Worm (Caenorhabditis elegans) whole organism, L4 larva: ENCODE data around the gene F22F4.4.

Experiments used
- F44E2.7 ChIP-seq: fragments of 200-800 bp; sonication (Bioruptor generic); IDR thresholded peaks from 2 replicates; pipeline ENCODE4 v2.1.2; 2022; ENCODE audit warnings: missing genetic modification characterization, missing compliant biosample characterization
- Y48G9A.11 ChIP-seq: fragments of 200-800 bp; sonication (Bioruptor generic); IDR thresholded peaks from 2 replicates; pipeline ENCODE4 v1.3.6; 2022; ENCODE audit warnings: missing genetic modification reagents, missing genetic modification characterization, missing compliant biosample characterization
- aha-1 ChIP-seq: fragments of 150-350 bp; peaks from one replicate; lab custom pipeline; 2014; ENCODE audit warnings: missing biosample characterization, missing genetic modification characterization
- aly-2 ChIP-seq: sonication (generic microtip); optimal IDR thresholded peaks from 2 replicates; lab custom pipeline; 2018; ENCODE audit warnings: missing biosample characterization, missing genetic modification characterization
- arid-1 ChIP-seq: fragments of 200-800 bp; sonication (Bioruptor generic); conservative IDR thresholded peaks from 2 replicates; pipeline ENCODE4 v1.3.6; 2022; ENCODE audit warnings: missing genetic modification reagents, missing genetic modification characterization, missing compliant biosample characterization
- attf-4 ChIP-seq: sonication (generic microtip); optimal IDR thresholded peaks from 3 replicates; lab custom pipeline; 2017; ENCODE audit warnings: missing biosample characterization, missing genetic modification characterization
- cey-2 ChIP-seq: sonication (generic microtip); optimal IDR thresholded peaks from 3 replicates; lab custom pipeline; 2017; ENCODE audit warnings: missing genetic modification characterization, mild to moderate bottlenecking, missing compliant biosample characterization, antibody characterized with exemption, borderline replicate concordance; ENCODE audit not compliant: insufficient read depth
- daf-16 ChIP-seq, 3 experiments: sonication (generic microtip); optimal IDR thresholded peaks; 2 replicates each; lab custom pipeline; 2016 to 2017; ENCODE audit warnings: missing genetic modification characterization in 3 of 3, missing genetic modification reagents in 3 of 3, mild to moderate bottlenecking in 2 of 3, missing compliant biosample characterization in 2 of 3, missing biosample characterization in 1 of 3, moderate library complexity in 1 of 3
- dmd-6 ChIP-seq: fragments of 200-800 bp; sonication (Bioruptor generic); IDR thresholded peaks from 2 replicates; pipeline ENCODE4 v1.3.6; 2022; ENCODE audit warnings: missing genetic modification reagents, missing genetic modification characterization, missing compliant biosample characterization
- dve-1 ChIP-seq: sonication (generic microtip); optimal IDR thresholded peaks from 2 replicates; lab custom pipeline; 2017; ENCODE audit warnings: antibody characterized with exemption, mild to moderate bottlenecking, missing genetic modification characterization, missing compliant biosample characterization; ENCODE audit not compliant: insufficient read depth
- gei-8 ChIP-seq: fragments of 200-800 bp; sonication (Bioruptor generic); optimal IDR thresholded peaks from 2 replicates; lab custom pipeline; 2018; ENCODE audit warnings: mild to moderate bottlenecking, missing genetic modification characterization, missing compliant biosample characterization
- hif-1 ChIP-seq, 2 experiments: sonication (generic microtip); optimal IDR thresholded peaks; 2 replicates each; lab custom pipeline; 2016 to 2017; ENCODE audit warnings: missing compliant biosample characterization in 2 of 2, missing genetic modification characterization in 2 of 2, missing genetic modification reagents in 2 of 2, missing genotype in 2 of 2, mild to moderate bottlenecking in 1 of 2
- hlh-11 ChIP-seq: fragments of 200-800 bp; sonication (Bioruptor generic); optimal IDR thresholded peaks from 2 replicates; lab custom pipeline; 2018; ENCODE audit warnings: mild to moderate bottlenecking, missing genetic modification characterization, missing compliant biosample characterization
- hlh-30 ChIP-seq: sonication (generic microtip); optimal IDR thresholded peaks from 2 replicates; lab custom pipeline; 2017; ENCODE audit warnings: antibody characterized with exemption, mild to moderate bottlenecking, missing genetic modification characterization, missing compliant biosample characterization; ENCODE audit not compliant: insufficient read depth
- lim-7 ChIP-seq: fragments of 200-800 bp; sonication (Bioruptor generic); IDR thresholded peaks from 2 replicates; pipeline ENCODE4 v1.3.6; 2022; ENCODE audit warnings: missing genetic modification characterization, missing compliant biosample characterization
- lin-13 ChIP-seq: fragments of 150-350 bp; optimal IDR thresholded peaks from 2 replicates; lab custom pipeline; 2014; ENCODE audit warnings: missing biosample characterization, missing genetic modification reagents, missing genetic modification characterization
- lin-15B ChIP-seq: fragments of 150-350 bp; sonication (generic microtip); optimal IDR thresholded peaks from 3 replicates; lab custom pipeline; 2014; ENCODE audit warnings: missing biosample characterization, missing genetic modification characterization
- lsy-2 ChIP-seq, 2 experiments: fragments of 150-350 bp in 1 of 2; sonication (generic microtip) in 1 of 2; optimal IDR thresholded peaks; 2 replicates each; lab custom pipeline; 2014 to 2017; ENCODE audit warnings: missing biosample characterization in 2 of 2, missing genetic modification characterization in 2 of 2
- mdl-1 ChIP-seq, 2 experiments: fragments of 150-350 bp in 1 of 2; sonication (generic microtip) in 1 of 2; optimal IDR thresholded peaks; 2 replicates each; lab custom pipeline; 2014 to 2017; ENCODE audit warnings: missing biosample characterization in 2 of 2, missing genetic modification characterization in 2 of 2
- mdt-29 ChIP-seq: fragments of 200-800 bp; sonication (Bioruptor generic); IDR thresholded peaks from 2 replicates; pipeline ENCODE4 v1.3.6; 2022; ENCODE audit warnings: missing genetic modification reagents, missing genetic modification characterization, missing compliant biosample characterization
- mxl-3 ChIP-seq: fragments of 200-800 bp; sonication (Bioruptor generic); optimal IDR thresholded peaks from 2 replicates; lab custom pipeline; 2018; ENCODE audit warnings: mild to moderate bottlenecking, missing genetic modification characterization, missing compliant biosample characterization
- nhr-102 ChIP-seq: sonication (generic microtip); optimal IDR thresholded peaks from 2 replicates; lab custom pipeline; 2016; ENCODE audit warnings: mild to moderate bottlenecking, missing genetic modification characterization, moderate library complexity, missing compliant biosample characterization
- nhr-11 ChIP-seq: fragments of 150-350 bp; optimal IDR thresholded peaks from 2 replicates; lab custom pipeline; 2014; ENCODE audit warnings: missing biosample characterization, missing genetic modification characterization
- nhr-237 ChIP-seq: sonication (generic microtip); optimal IDR thresholded peaks from 2 replicates; lab custom pipeline; 2017; ENCODE audit warnings: missing biosample characterization, missing genetic modification characterization
- nhr-25 ChIP-seq: sonication (generic microtip); optimal IDR thresholded peaks from 2 replicates; lab custom pipeline; 2017; ENCODE audit warnings: missing genetic modification characterization, mild to moderate bottlenecking, missing compliant biosample characterization, antibody characterized with exemption, moderate library complexity, borderline replicate concordance; ENCODE audit not compliant: insufficient read depth
- nhr-28 ChIP-seq: fragments of 150-350 bp; optimal IDR thresholded peaks from 2 replicates; lab custom pipeline; 2014; ENCODE audit warnings: missing biosample characterization, missing genetic modification characterization
- nhr-42 ChIP-seq: fragments of 200-800 bp; sonication (Bioruptor generic); IDR thresholded peaks from 2 replicates; pipeline ENCODE4 v1.3.6; 2022; ENCODE audit warnings: missing genetic modification characterization, missing compliant biosample characterization
- nhr-48 ChIP-seq: sonication (generic microtip); optimal IDR thresholded peaks from 2 replicates; lab custom pipeline; 2016; ENCODE audit warnings: mild to moderate bottlenecking, missing genetic modification characterization, missing compliant biosample characterization
- nhr-6 ChIP-seq: fragments of 150-350 bp; optimal IDR thresholded peaks from 2 replicates; lab custom pipeline; 2014; ENCODE audit warnings: missing biosample characterization, missing genetic modification characterization
- nhr-76 ChIP-seq: fragments of 150-350 bp; optimal IDR thresholded peaks from 2 replicates; lab custom pipeline; 2014; ENCODE audit warnings: missing biosample characterization, missing genetic modification characterization
- nhr-77 ChIP-seq: fragments of 150-350 bp; optimal IDR thresholded peaks from 2 replicates; lab custom pipeline; 2014; ENCODE audit warnings: missing biosample characterization, missing genetic modification characterization
- pha-4 ChIP-seq, 2 experiments: fragments of 150-350 bp in 1 of 2; fragments of 200-800 bp in 1 of 2; sonication (Bioruptor generic) in 1 of 2; IDR thresholded peaks in 1 of 2; optimal IDR thresholded peaks in 1 of 2; 2 replicates each; pipeline versions ENCODE4 v1.3.6 to Lab custom; 2014 to 2022; ENCODE audit warnings: missing genetic modification characterization in 2 of 2, missing genetic modification reagents in 2 of 2, missing biosample characterization in 1 of 2, missing compliant biosample characterization in 1 of 2
- pqm-1 ChIP-seq: sonication (generic microtip); optimal IDR thresholded peaks from 2 replicates; lab custom pipeline; 2017; ENCODE audit warnings: missing biosample characterization, missing genetic modification characterization
- rbr-2 ChIP-seq: sonication (generic microtip); optimal IDR thresholded peaks from 2 replicates; lab custom pipeline; 2016; ENCODE audit warnings: missing genotype, missing genetic modification characterization, missing compliant biosample characterization
- set-16 ChIP-seq: fragments of 200-800 bp; sonication (Bioruptor generic); IDR thresholded peaks from 2 replicates; pipeline ENCODE4 v1.3.6; 2022; ENCODE audit warnings: missing genetic modification reagents, missing genetic modification characterization, missing compliant biosample characterization
- skn-1 ChIP-seq: fragments of 150-350 bp; optimal IDR thresholded peaks from 2 replicates; lab custom pipeline; 2014; ENCODE audit warnings: missing biosample characterization, missing genetic modification characterization
- snpc-4 ChIP-seq: fragments of 150-350 bp; optimal IDR thresholded peaks from 2 replicates; lab custom pipeline; 2014; ENCODE audit warnings: missing biosample characterization, missing genetic modification characterization
- spr-1 ChIP-seq: sonication (generic microtip); optimal IDR thresholded peaks from 2 replicates; lab custom pipeline; 2016; ENCODE audit warnings: mild to moderate bottlenecking, missing genetic modification characterization, missing compliant biosample characterization
- spr-3 ChIP-seq: fragments of 200-800 bp; sonication (Bioruptor generic); optimal IDR thresholded peaks from 2 replicates; lab custom pipeline; 2018; ENCODE audit warnings: mild to moderate bottlenecking, missing genetic modification characterization, missing compliant biosample characterization
- tag-97 ChIP-seq: fragments of 200-800 bp; sonication (Bioruptor generic); IDR thresholded peaks from 2 replicates; pipeline ENCODE4 v1.3.6; 2022; ENCODE audit warnings: missing genetic modification characterization, missing compliant biosample characterization
- tra-1 ChIP-seq: fragments of 200-800 bp; sonication (Bioruptor generic); IDR thresholded peaks from 2 replicates; pipeline ENCODE4 v1.3.6; 2022; ENCODE audit warnings: missing genetic modification reagents, missing genetic modification characterization, missing compliant biosample characterization
- unc-130 ChIP-seq: sonication (generic microtip); optimal IDR thresholded peaks from 2 replicates; lab custom pipeline; 2016; ENCODE audit warnings: missing genetic modification reagents, missing genetic modification characterization, missing compliant biosample characterization
- unc-62 ChIP-seq, 3 experiments: fragments of 150-350 bp in 1 of 3; sonication (generic microtip); optimal IDR thresholded peaks in 2 of 3; peaks in 1 of 3; 1 replicate in 1 of 3; 2 replicates in 2 of 3; lab custom pipeline; 2014 to 2017; ENCODE audit warnings: missing biosample characterization in 3 of 3, missing genetic modification characterization in 3 of 3, missing genetic modification reagents in 3 of 3, missing genotype in 1 of 3
- vab-7 ChIP-seq: fragments of 200-800 bp; sonication (Bioruptor generic); IDR thresholded peaks from 2 replicates; pipeline ENCODE4 v1.3.6; 2022; ENCODE audit warnings: missing genetic modification reagents, missing genetic modification characterization, missing compliant biosample characterization
- zip-11 ChIP-seq: fragments of 200-800 bp; sonication (Bioruptor generic); IDR thresholded peaks from 2 replicates; pipeline ENCODE4 v1.3.6; 2022; ENCODE audit warnings: missing genetic modification characterization, missing compliant biosample characterization

Gene F22F4.4

ce11 chrX:6043283-6043682 is 42.0 kb upstream of the F22F4.4 start:
- TF ChIP-seq lsy-2 (tag; optimal IDR thresholded peaks at IDR 0.05; lab: Kevin White, UChicago) (no peak), tag-97 (GFP tag; lab: Robert Waterston, UW) (no peak), daf-16 (GFP tag; optimal IDR thresholded peaks at IDR 0.05; lab: Kevin White, UChicago) (no peak), daf-16 (tag; optimal IDR thresholded peaks at IDR 0.05; lab: Kevin White, UChicago) (peak; percentile 74), unc-130 (GFP tag; lab: Kevin White, UChicago) (no peak), lim-7 (GFP tag; lab: Robert Waterston, UW) (no peak), aha-1 (peak; percentile 86), cey-2 (tag; lab: Kevin White, UChicago) (no peak), unc-62 (GFP tag; optimal IDR thresholded peaks at IDR 0.05 in 1 of 2; lab: Kevin White, UChicago) (peak in 1 of 2 experiments; percentile 57), unc-62 (tag; optimal IDR thresholded peaks at IDR 0.05; lab: Kevin White, UChicago) (no peak), F44E2.7 (no peak), spr-1 (no peak), skn-1 (no peak), nhr-28 (tag; lab: Kevin White, UChicago) (peak; percentile 58), nhr-6 (tag; lab: Kevin White, UChicago) (peak; percentile 45), spr-3 (GFP tag; lab: Kevin White, UChicago) (no peak), tra-1 (no peak), Y48G9A.11 (no peak), nhr-25 (tag; lab: Kevin White, UChicago) (no peak)
- TF ChIP-seq, all 104 proteins: peak for 5

DNA sequence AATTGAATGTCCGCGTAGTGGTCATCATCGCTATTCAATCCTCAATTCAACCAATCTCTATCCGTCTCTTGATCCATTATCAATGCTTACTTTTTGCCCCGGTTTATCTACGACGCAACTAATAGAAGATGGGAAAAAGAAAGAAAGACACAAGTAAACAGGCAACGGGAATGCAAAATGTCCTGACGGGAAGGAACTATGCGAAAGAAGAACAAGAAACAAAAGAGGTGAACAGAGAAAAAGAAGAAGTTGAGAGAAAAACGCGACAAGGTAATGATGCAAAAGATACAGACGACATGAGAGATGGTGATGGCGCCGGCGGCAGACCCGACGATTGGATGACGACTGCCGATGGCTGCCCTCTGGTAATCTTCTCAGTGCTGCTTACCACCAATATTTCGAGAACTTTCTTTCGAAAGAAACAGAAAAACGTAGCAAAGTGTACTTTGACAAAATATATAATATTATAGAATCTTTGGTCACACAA is 40.7 kb upstream of the F22F4.4 start:
- TF ChIP-seq unc-62 (GFP tag; optimal IDR thresholded peaks at IDR 0.05 in 1 of 2; lab: Kevin White, UChicago) (peak in 1 of 2 experiments; percentile 10), unc-62 (tag; optimal IDR thresholded peaks at IDR 0.05; lab: Kevin White, UChicago) (no peak), pha-4 (GFP tag; IDR thresholded peaks at IDR 0.05; lab: Robert Waterston, UW) (peak; percentile 28; the same call in 1 of the 2 replicates), pha-4 (tag; optimal IDR thresholded peaks at IDR 0.05; lab: Kevin White, UChicago) (peak; percentile 21), rbr-2 (peak; percentile 40), nhr-42 (GFP tag; lab: Robert Waterston, UW) (no peak), dve-1 (tag; lab: Kevin White, UChicago) (peak; percentile 85), nhr-6 (tag; lab: Kevin White, UChicago) (peak; percentile 62), arid-1 (GFP tag; lab: Robert Waterston, UW) (no peak), Y48G9A.11 (no peak), nhr-28 (tag; lab: Kevin White, UChicago) (peak; percentile 93), nhr-237 (no peak), lin-13 (GFP tag; lab: Kevin White, UChicago) (peak; percentile 39), daf-16 (GFP tag; optimal IDR thresholded peaks at IDR 0.05; lab: Kevin White, UChicago) (peak; percentile 23 to 82), daf-16 (tag; optimal IDR thresholded peaks at IDR 0.05; lab: Kevin White, UChicago) (peak; percentile 97), aly-2 (no peak), F44E2.7 (no peak), nhr-76 (no peak), hlh-11 (peak; percentile 94), nhr-48 (tag; lab: Kevin White, UChicago) (peak; percentile 74), pqm-1 (tag; lab: Kevin White, UChicago) (peak; percentile 89), dmd-6 (GFP tag; lab: Robert Waterston, UW) (peak; percentile 77; the same call in 1 of the 2 replicates), hlh-30 (peak; percentile 66), nhr-11 (tag; lab: Kevin White, UChicago) (peak; percentile 72), mdt-29 (peak; percentile 52; the same call in 1 of the 2 replicates), mxl-3 (GFP tag; lab: Kevin White, UChicago) (no peak), attf-4 (tag; lab: Kevin White, UChicago) (no peak), tra-1 (0 out of 2 replicates have a peak, but pooled peaks have one; percentile 47), set-16 (GFP tag; lab: Robert Waterston, UW) (0 out of 2 replicates have a peak, but pooled peaks have one; percentile 31), gei-8 (GFP tag; lab: Kevin White, UChicago) (peak; percentile 39), vab-7 (no peak), mdl-1 (tag; optimal IDR thresholded peaks at IDR 0.05; lab: Kevin White, UChicago) (peak in 1 of 2 experiments; percentile 84), hif-1 (tag; optimal IDR thresholded peaks at IDR 0.05; lab: Kevin White, UChicago) (peak in 1 of 2 experiments; percentile 44), zip-11 (GFP tag; lab: Robert Waterston, UW) (no peak), snpc-4 (no peak), lsy-2 (tag; optimal IDR thresholded peaks at IDR 0.05; lab: Kevin White, UChicago) (peak in 1 of 2 experiments; percentile 44), nhr-102 (tag; lab: Kevin White, UChicago) (peak; percentile 41), aha-1 (peak; percentile 10), lin-15B (tag; lab: Kevin White, UChicago) (no peak), nhr-77 (peak; percentile 74)
